Fruit fly (Drosophila melanogaster): Measurements from ENCODE around the gene RpL37A.
A peak's percentile ranks its signal among the peaks of the same experiment; 100 is the strongest.

Gene RpL37A

DNA sequence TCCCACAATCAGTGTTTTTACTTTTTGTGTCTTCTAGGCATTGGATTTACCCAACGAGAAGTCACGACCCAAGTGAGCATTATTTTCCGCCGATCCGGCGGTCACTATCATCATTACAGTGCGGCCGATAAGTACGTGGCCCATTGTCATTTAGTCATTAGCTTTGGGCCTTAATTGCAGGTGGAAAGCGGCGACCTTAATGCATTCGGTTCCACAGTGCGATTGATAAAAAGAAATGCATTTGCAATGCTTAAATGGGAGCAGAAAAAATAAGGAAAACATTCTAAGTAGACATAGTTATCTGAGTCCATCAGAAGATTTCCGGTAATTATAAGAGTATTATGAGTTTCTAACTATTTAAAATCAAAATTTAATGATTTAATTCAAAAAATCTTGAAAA, 21.4 kb downstream of the RpL37A start (continued):
- no peak for TF ChIP-seq CG16779 (tag; optimal IDR thresholded peaks at IDR 0.05)
- TF ChIP-seq acj6 (GFP tag; optimal IDR thresholded peaks at IDR 0.05): peak; percentile 8
- peak; percentile 23 for TF ChIP-seq CG10631 (GFP tag; optimal IDR thresholded peaks at IDR 0.05)
- TF ChIP-seq CG11294 (GFP tag; IDR thresholded peaks at IDR 0.05): no peak
- no peak for TF ChIP-seq CG3919 (GFP tag; optimal IDR thresholded peaks at IDR 0.05)
- peak; percentile 32 for TF ChIP-seq lz (GFP tag; optimal IDR thresholded peaks at IDR 0.05)
- peak; percentile 12 for TF ChIP-seq Ets96B (tag; optimal IDR thresholded peaks at IDR 0.05)
- TF ChIP-seq CG7368 (GFP tag; optimal IDR thresholded peaks at IDR 0.05): no peak
- peak; percentile 48 for TF ChIP-seq pdm3 (GFP tag; optimal IDR thresholded peaks at IDR 0.05)
- TF ChIP-seq CG31627 (GFP tag; optimal IDR thresholded peaks at IDR 0.05): peak; percentile 26
- no peak for TF ChIP-seq dsx (GFP tag; optimal IDR thresholded peaks at IDR 0.05; ENCODE audit: poor library complexity, severe bottlenecking)
- peak; percentile 92 for TF ChIP-seq svp (GFP tag)
- no peak for TF ChIP-seq CG4318 (GFP tag; optimal IDR thresholded peaks at IDR 0.05)
- no peak for TF ChIP-seq CG6854 (GFP tag; optimal IDR thresholded peaks at IDR 0.05)
- TF ChIP-seq CG6792 (GFP tag; optimal IDR thresholded peaks at IDR 0.05): no peak
- no peak for TF ChIP-seq CG8319 (GFP tag; optimal IDR thresholded peaks at IDR 0.05)
- peak; percentile 39 for TF ChIP-seq Hr39 (GFP tag; optimal IDR thresholded peaks at IDR 0.05)
- no peak for TF ChIP-seq vri (GFP tag; optimal IDR thresholded peaks at IDR 0.05)
- TF ChIP-seq CG1621 (tag; optimal IDR thresholded peaks at IDR 0.05): peak; percentile 6
- TF ChIP-seq salr (GFP tag; optimal IDR thresholded peaks at IDR 0.05): no peak
- no peak for TF ChIP-seq Ets21C (GFP tag; optimal IDR thresholded peaks at IDR 0.05)
- no peak for TF ChIP-seq cyc (GFP tag; optimal IDR thresholded peaks at IDR 0.05)
- TF ChIP-seq CG32006 (GFP tag; optimal IDR thresholded peaks at IDR 0.05): peak; percentile 20
- no peak for TF ChIP-seq Lpt (GFP tag; optimal IDR thresholded peaks at IDR 0.05)
- TF ChIP-seq Sox14 (GFP tag; optimal IDR thresholded peaks at IDR 0.05): peak; percentile 20
- TF ChIP-seq Eip75B (GFP tag; optimal IDR thresholded peaks at IDR 0.05): no peak
- TF ChIP-seq Eip93F (GFP tag; optimal IDR thresholded peaks at IDR 0.05): no peak
- no peak for TF ChIP-seq Hr38 (GFP tag; optimal IDR thresholded peaks at IDR 0.05)
- TF ChIP-seq achi (GFP tag; optimal IDR thresholded peaks at IDR 0.05): no peak
- TF ChIP-seq eg (GFP tag; IDR thresholded peaks at IDR 0.05): no peak
- no peak for TF ChIP-seq Gug (GFP tag; IDR thresholded peaks at IDR 0.05)
- TF ChIP-seq Sox102F (GFP tag; optimal IDR thresholded peaks at IDR 0.05): no peak
- peak; percentile 29 for TF ChIP-seq CG6808 (GFP tag; optimal IDR thresholded peaks at IDR 0.05)
- TF ChIP-seq fd85E (GFP tag; optimal IDR thresholded peaks at IDR 0.05): no peak
- no peak for TF ChIP-seq topi (GFP tag; optimal IDR thresholded peaks at IDR 0.05)

DNA sequence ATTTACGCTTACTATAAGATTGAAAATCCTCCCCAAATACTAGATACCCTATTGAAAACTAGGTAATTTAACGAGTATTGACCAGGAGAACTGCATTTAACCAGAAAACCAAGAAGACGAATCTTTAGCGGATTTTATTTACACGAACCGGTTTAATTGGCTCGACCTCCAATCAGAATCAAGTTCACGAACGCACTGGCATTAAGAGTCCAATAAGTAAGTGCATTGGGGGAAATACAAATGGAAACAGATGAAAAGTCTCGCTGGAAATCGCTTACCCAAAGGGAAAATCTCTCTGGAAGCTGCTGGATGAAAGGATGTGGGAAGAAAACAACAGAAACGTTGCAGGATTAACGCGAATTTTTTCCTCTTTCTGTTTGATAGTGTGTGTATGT, 21.8 kb downstream of the RpL37A start:
- no peak for TF ChIP-seq esn (GFP tag; optimal IDR thresholded peaks at IDR 0.05)
- no peak for TF ChIP-seq dsx (GFP tag; optimal IDR thresholded peaks at IDR 0.05; ENCODE audit: poor library complexity, severe bottlenecking)
- TF ChIP-seq fd85E (GFP tag; optimal IDR thresholded peaks at IDR 0.05): no peak
- TF ChIP-seq pdm3 (GFP tag; optimal IDR thresholded peaks at IDR 0.05): no peak
- no peak for TF ChIP-seq fd59A (GFP tag; optimal IDR thresholded peaks at IDR 0.05)
- no peak for TF ChIP-seq vri (GFP tag; optimal IDR thresholded peaks at IDR 0.05)
- TF ChIP-seq CG11902 (GFP tag; optimal IDR thresholded peaks at IDR 0.05): no peak
- TF ChIP-seq cyc (GFP tag; optimal IDR thresholded peaks at IDR 0.05): no peak
- no peak for TF ChIP-seq CG16779 (tag; optimal IDR thresholded peaks at IDR 0.05)
- TF ChIP-seq CG8319 (GFP tag; optimal IDR thresholded peaks at IDR 0.05): no peak

DNA sequence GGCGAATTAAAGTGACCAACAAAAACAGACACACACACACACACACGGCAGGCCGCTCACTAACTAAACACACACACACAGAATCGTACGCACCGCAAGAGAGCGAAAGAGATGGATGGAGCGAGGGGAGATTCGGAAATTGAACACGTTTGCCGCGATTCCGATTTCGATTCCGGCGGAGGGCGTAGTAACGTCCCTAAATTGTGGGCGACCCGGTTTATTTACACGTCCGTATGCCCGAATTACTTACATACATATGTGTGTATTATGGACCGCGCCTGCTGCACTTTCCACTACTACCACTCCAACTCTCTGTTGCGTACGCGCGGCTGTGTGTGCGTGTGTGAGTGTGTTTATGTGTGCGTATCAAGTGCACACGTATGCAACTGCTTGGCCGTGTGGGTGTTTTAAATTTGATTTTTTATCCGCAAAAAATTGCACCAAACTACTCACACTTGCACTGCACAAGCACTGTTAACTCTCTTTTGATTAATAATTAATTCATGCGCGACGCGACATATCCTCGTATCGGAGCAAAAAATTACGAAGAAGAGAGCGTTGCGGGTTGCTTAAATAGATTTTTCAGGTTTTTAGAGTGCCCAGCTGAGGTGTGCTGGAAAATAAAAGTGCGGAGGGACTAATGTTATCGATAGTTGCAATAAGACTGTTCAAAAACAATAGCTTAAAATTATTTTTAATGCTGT, 22.4 kb downstream of the RpL37A start, which contains the start of gene Pgant5:
Gene Pgant5 (minus strand): TSS at position 601 of the 704 bp plus-strand sequence.
- TF ChIP-seq Eip78C (GFP tag): peak; percentile 73
- TF ChIP-seq CG1621 (tag; optimal IDR thresholded peaks at IDR 0.05): peak; percentile 67
- no peak for TF ChIP-seq CG11294 (GFP tag; IDR thresholded peaks at IDR 0.05)
- TF ChIP-seq svp (GFP tag): peak; percentile 70
- TF ChIP-seq ss (GFP tag; optimal IDR thresholded peaks at IDR 0.05): peak; percentile 9 to 52
- TF ChIP-seq CG3919 (GFP tag; optimal IDR thresholded peaks at IDR 0.05): peak; percentile 24
- TF ChIP-seq OdsH (GFP tag; optimal IDR thresholded peaks at IDR 0.05): no peak
- TF ChIP-seq net (GFP tag; optimal IDR thresholded peaks at IDR 0.05): peak; percentile 20
- TF ChIP-seq CG6854 (GFP tag; optimal IDR thresholded peaks at IDR 0.05): peak; percentile 36
- TF ChIP-seq Eip75B (GFP tag; optimal IDR thresholded peaks at IDR 0.05): peak; percentile 20
- no peak for TF ChIP-seq CG34406 (GFP tag; optimal IDR thresholded peaks at IDR 0.05)
- no peak for TF ChIP-seq Ets21C (GFP tag; optimal IDR thresholded peaks at IDR 0.05)
- TF ChIP-seq CG3032 (tag; optimal IDR thresholded peaks at IDR 0.05): no peak
- peak; percentile 30; the same call in 1 of the 2 replicates for TF ChIP-seq CG15336 (GFP tag; IDR thresholded peaks at IDR 0.05)
- peak; percentile 39 for TF ChIP-seq vri (GFP tag; optimal IDR thresholded peaks at IDR 0.05)
- TF ChIP-seq fd59A (GFP tag; optimal IDR thresholded peaks at IDR 0.05): no peak
- peak; percentile 40 for TF ChIP-seq esn (GFP tag; optimal IDR thresholded peaks at IDR 0.05)
- TF ChIP-seq fkh (GFP tag; optimal IDR thresholded peaks at IDR 0.05): peak; percentile 78
- TF ChIP-seq Met (GFP tag; optimal IDR thresholded peaks at IDR 0.05): peak; percentile 15
- TF ChIP-seq salr (GFP tag; optimal IDR thresholded peaks at IDR 0.05): peak in 1 of 2 experiments; percentile 2
- peak; percentile 9 for TF ChIP-seq Ets96B (tag; optimal IDR thresholded peaks at IDR 0.05)

Data from whole organism, prepupa.